Fruit fly (Drosophila melanogaster): ENCODE measurements around the gene CG11857.

The CG11857 gene

dm6 chr3R:25258628-25259240, at the start of gene CG11857 (continued):
- peak; percentile 99 for TF ChIP-seq Sry-δ (GFP tag; optimal IDR thresholded peaks at IDR 0.05)
- peak; percentile 94 for TF ChIP-seq emc (GFP tag; optimal IDR thresholded peaks at IDR 0.05)
- TF ChIP-seq ham (GFP tag; IDR thresholded peaks at IDR 0.05): peak; percentile 96
- peak; percentile 98 for TF ChIP-seq CG4424 (GFP tag; optimal IDR thresholded peaks at IDR 0.05)
- TF ChIP-seq Poxn (GFP tag; IDR thresholded peaks at IDR 0.05): peak; percentile 97
- TF ChIP-seq Bdp1 (GFP tag; optimal IDR thresholded peaks at IDR 0.05): peak; percentile 93
- peak; percentile 97 for TF ChIP-seq CG10209 (GFP tag; optimal IDR thresholded peaks at IDR 0.05)
- TF ChIP-seq az2 (GFP tag; optimal IDR thresholded peaks at IDR 0.05): peak; percentile 99
- peak; percentile 90 for TF ChIP-seq sima (GFP tag; optimal IDR thresholded peaks at IDR 0.05)
- peak; percentile 100 for TF ChIP-seq sna (GFP tag; IDR thresholded peaks at IDR 0.05; ENCODE audit: partially characterized antibody)
- peak; percentile 81 for TF ChIP-seq Dref (GFP tag; IDR thresholded peaks at IDR 0.05)
- TF ChIP-seq gt (GFP tag; IDR thresholded peaks at IDR 0.05): peak; percentile 98
- peak; percentile 98 for TF ChIP-seq CG6175 (GFP tag; IDR thresholded peaks at IDR 0.05)
- peak; percentile 90 for TF ChIP-seq E2f2 (GFP tag; IDR thresholded peaks at IDR 0.05)
- peak; percentile 100 for TF ChIP-seq vnd (GFP tag; IDR thresholded peaks at IDR 0.05; ENCODE audit: partially characterized antibody)
- peak; percentile 99 for TF ChIP-seq Opbp (GFP tag; IDR thresholded peaks at IDR 0.05; ENCODE audit: partially characterized antibody)
- peak; percentile 93 for TF ChIP-seq CG13296 (GFP tag; optimal IDR thresholded peaks at IDR 0.05)
- peak; percentile 89 for TF ChIP-seq CG11696 (GFP tag; IDR thresholded peaks at IDR 0.05)
- peak; percentile 96 for TF ChIP-seq Usf (GFP tag; optimal IDR thresholded peaks at IDR 0.05)
- TF ChIP-seq NC2β (GFP tag; optimal IDR thresholded peaks at IDR 0.05): peak; percentile 96
- TF ChIP-seq CG7839 (tag; optimal IDR thresholded peaks at IDR 0.05): peak; percentile 98
- TF ChIP-seq CG11723 (GFP tag; optimal IDR thresholded peaks at IDR 0.05): peak; percentile 94
- peak; percentile 87; the same call in 2 of the 3 replicates for TF ChIP-seq sr (GFP tag; IDR thresholded peaks at IDR 0.05)
- peak; percentile 92 for TF ChIP-seq CG15011 (GFP tag; optimal IDR thresholded peaks at IDR 0.05)
- TF ChIP-seq CG10321 (GFP tag; IDR thresholded peaks at IDR 0.05): peak; percentile 83
- peak; percentile 95 for TF ChIP-seq CG7357 (GFP tag; IDR thresholded peaks at IDR 0.05)
- TF ChIP-seq bowl (GFP tag; IDR thresholded peaks at IDR 0.05): peak; percentile 92
- peak; percentile 99 for TF ChIP-seq CG13624 (GFP tag; optimal IDR thresholded peaks at IDR 0.05)
- peak; percentile 97 for TF ChIP-seq wdn (GFP tag; IDR thresholded peaks at IDR 0.05)
- TF ChIP-seq CG9797 (GFP tag; optimal IDR thresholded peaks at IDR 0.05): peak; percentile 66
- peak; percentile 98 for TF ChIP-seq Sox102F (GFP tag; optimal IDR thresholded peaks at IDR 0.05)
- TF ChIP-seq zfh2 (GFP tag; optimal IDR thresholded peaks at IDR 0.05): peak; percentile 99
- TF ChIP-seq sqz (GFP tag; optimal IDR thresholded peaks at IDR 0.05): no peak
- TF ChIP-seq ash1 (GFP tag; optimal IDR thresholded peaks at IDR 0.05): peak; percentile 84
- peak; percentile 95 for TF ChIP-seq nerfin-1 (tag; optimal IDR thresholded peaks at IDR 0.05)
- peak; percentile 97 for TF ChIP-seq CG10462 (GFP tag; optimal IDR thresholded peaks at IDR 0.05)
- TF ChIP-seq Adf1 (GFP tag; IDR thresholded peaks at IDR 0.05): peak; percentile 89
- peak; percentile 88 for TF ChIP-seq kni (GFP tag; optimal IDR thresholded peaks at IDR 0.05)
- TF ChIP-seq peb (GFP tag; IDR thresholded peaks at IDR 0.05): peak; percentile 98
- peak; percentile 80 for TF ChIP-seq run (tag; optimal IDR thresholded peaks at IDR 0.05)
- TF ChIP-seq bbx (GFP tag; IDR thresholded peaks at IDR 0.05; ENCODE audit: partially characterized antibody): peak; percentile 98
- TF ChIP-seq gcm (GFP tag; optimal IDR thresholded peaks at IDR 0.05): peak; percentile 94
- peak; percentile 96 for TF ChIP-seq CG4854 (GFP tag; optimal IDR thresholded peaks at IDR 0.05)
- TF ChIP-seq dpn (GFP tag; optimal IDR thresholded peaks at IDR 0.05): peak; percentile 98 to 99
- TF ChIP-seq Aef1 (GFP tag; IDR thresholded peaks at IDR 0.05): peak; percentile 99
- peak in 1 of 2 experiments; percentile 54 for TF ChIP-seq eve (GFP tag; optimal IDR thresholded peaks at IDR 0.05)
- TF ChIP-seq CG2120 (GFP tag; optimal IDR thresholded peaks at IDR 0.05): peak; percentile 99
- peak; percentile 99 for TF ChIP-seq CG32532 (GFP tag; IDR thresholded peaks at IDR 0.05)
- TF ChIP-seq pum (GFP tag; optimal IDR thresholded peaks at IDR 0.05): peak; percentile 99
- TF ChIP-seq Vsx1 (GFP tag; optimal IDR thresholded peaks at IDR 0.05): peak; percentile 88
